Fruit fly (Drosophila melanogaster) whole organism, pupa: ENCODE data around the gene CG10621.
A peak's percentile ranks its signal among the peaks of the same experiment; 100 is the strongest.

ENCODE experiments used
- CG10348 ChIP-seq: fragments of 200-800 bp; sonication (Bioruptor generic); IDR thresholded peaks from 2 replicates; pipeline ENCODE4 v1.3.6; 2022; ENCODE audit warnings: missing biosample characterization, missing genetic modification characterization
- CG12605 ChIP-seq: fragments of 200-800 bp; sonication (Bioruptor generic); IDR thresholded peaks from 2 replicates; pipeline ENCODE4 v1.3.6; 2022; ENCODE audit warnings: missing biosample characterization, missing genetic modification characterization
- CG13204 ChIP-seq: fragments of 200-800 bp; sonication (Bioruptor generic); optimal IDR thresholded peaks from 2 replicates; lab custom pipeline; 2018; ENCODE audit warnings: missing biosample characterization, mild to moderate bottlenecking, missing genetic modification characterization, moderate library complexity
- CG14655 ChIP-seq: fragments of 200-800 bp; sonication (Bioruptor generic); optimal IDR thresholded peaks from 3 replicates; lab custom pipeline; 2017; ENCODE audit warnings: mild to moderate bottlenecking, missing biosample characterization, missing genetic modification reagents, missing genetic modification characterization
- CG15710 ChIP-seq: fragments of 200-800 bp; sonication (Bioruptor generic); optimal IDR thresholded peaks from 2 replicates; lab custom pipeline; 2018; ENCODE audit warnings: missing biosample characterization, mild to moderate bottlenecking, missing genetic modification characterization, moderate library complexity
- CG17806 ChIP-seq: fragments of 200-800 bp; sonication (Bioruptor generic); optimal IDR thresholded peaks from 2 replicates; lab custom pipeline; 2018; ENCODE audit warnings: missing biosample characterization, mild to moderate bottlenecking, missing genetic modification characterization, moderate library complexity
- CG32121 ChIP-seq: fragments of 200-800 bp; sonication (Bioruptor generic); IDR thresholded peaks from 2 replicates; pipeline ENCODE4 v1.3.6; 2022; ENCODE audit warnings: missing biosample characterization, missing genetic modification characterization
- CG34367 ChIP-seq: fragments of 200-800 bp; sonication (Bioruptor generic); optimal IDR thresholded peaks from 2 replicates; lab custom pipeline; 2018; ENCODE audit warnings: missing biosample characterization, mild to moderate bottlenecking, missing genetic modification characterization
- CG4496 ChIP-seq: fragments of 200-800 bp; sonication (Bioruptor generic); IDR thresholded peaks from 3 replicates; pipeline ENCODE4 v1.3.6; 2022; ENCODE audit warnings: missing biosample characterization, missing genetic modification characterization
- CG8159 ChIP-seq: fragments of 200-800 bp; sonication (Bioruptor generic); optimal IDR thresholded peaks from 3 replicates; lab custom pipeline; 2018; ENCODE audit warnings: missing biosample characterization, mild to moderate bottlenecking, missing genetic modification characterization, moderate library complexity
- CG8301 ChIP-seq: fragments of 200-800 bp; sonication (Bioruptor generic); optimal IDR thresholded peaks from 2 replicates; lab custom pipeline; 2018; ENCODE audit warnings: missing biosample characterization, mild to moderate bottlenecking, missing genetic modification characterization
- CG9948 ChIP-seq: fragments of 200-800 bp; sonication (Bioruptor generic); optimal IDR thresholded peaks from 2 replicates; lab custom pipeline; 2018; ENCODE audit warnings: missing biosample characterization, mild to moderate bottlenecking, missing genetic modification characterization, moderate library complexity
- D1 ChIP-seq: fragments of 200-800 bp; sonication (Bioruptor generic); optimal IDR thresholded peaks from 2 replicates; lab custom pipeline; 2018; ENCODE audit warnings: missing biosample characterization, mild to moderate bottlenecking, missing genetic modification characterization, moderate library complexity
- EcR ChIP-seq: fragments of 200-800 bp; sonication (Bioruptor generic); optimal IDR thresholded peaks from 3 replicates; lab custom pipeline; 2019; ENCODE audit warnings: missing biosample characterization, missing genetic modification characterization, mild to moderate bottlenecking, moderate library complexity, missing genetic modification reagents
- Ets98B ChIP-seq: fragments of 200-800 bp; sonication (Bioruptor generic); IDR thresholded peaks from 2 replicates; pipeline ENCODE4 v1.3.6; 2022; ENCODE audit warnings: missing biosample characterization, missing genetic modification characterization
- Pif1A ChIP-seq: fragments of 200-800 bp; sonication (Bioruptor generic); optimal IDR thresholded peaks from 3 replicates; lab custom pipeline; 2016; ENCODE audit warnings: missing biosample characterization, missing genetic modification characterization
- Pif1B ChIP-seq: fragments of 200-800 bp; sonication (Bioruptor generic); optimal IDR thresholded peaks from 3 replicates; lab custom pipeline; 2016; ENCODE audit warnings: missing biosample characterization, missing genetic modification characterization
- Snoo ChIP-seq: fragments of 200-800 bp; sonication (Bioruptor generic); optimal IDR thresholded peaks from 3 replicates; lab custom pipeline; 2017; ENCODE audit warnings: missing biosample characterization, mild to moderate bottlenecking, missing genetic modification characterization, inconsistent platforms
- fd96Ca ChIP-seq: fragments of 200-800 bp; sonication (Bioruptor generic); IDR thresholded peaks from 3 replicates; pipeline ENCODE4 v1.3.6; 2022; ENCODE audit warnings: missing biosample characterization, missing genetic modification characterization
- gl ChIP-seq: fragments of 200-800 bp; sonication (Bioruptor generic); optimal IDR thresholded peaks from 2 replicates; lab custom pipeline; 2018; ENCODE audit warnings: missing biosample characterization, mild to moderate bottlenecking, missing genetic modification characterization
- rn ChIP-seq: fragments of 200-800 bp; sonication (Bioruptor generic); IDR thresholded peaks from 2 replicates; pipeline ENCODE4 v1.3.6; 2022; ENCODE audit warnings: missing biosample characterization, missing genetic modification characterization

Gene CG10621

DNA sequence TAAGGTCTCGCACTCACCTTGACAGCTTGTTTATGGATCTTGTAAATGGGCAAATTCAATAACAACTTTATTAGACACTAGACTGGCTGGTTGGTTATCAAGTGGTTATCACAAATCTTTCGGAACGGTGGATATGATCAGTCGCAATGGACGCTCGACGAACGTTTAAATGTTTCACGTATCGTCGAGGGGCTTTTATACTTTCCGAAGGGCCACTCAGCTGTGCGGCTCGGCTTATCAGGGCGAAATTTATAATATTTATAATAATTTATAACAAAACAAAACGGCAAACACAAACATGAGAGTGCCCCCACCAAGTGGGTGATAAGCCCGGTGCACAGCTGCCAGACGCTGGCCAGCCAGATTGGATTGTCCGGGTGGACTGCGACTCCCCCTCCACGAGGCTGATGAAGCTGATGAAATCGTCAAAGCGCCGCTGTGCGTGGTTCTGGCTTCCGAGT lies at the start of gene CG10621:
CG10621 (minus strand) TSS at position 177 of the 461 bp plus-strand sequence.
- TF ChIP-seq CG4496 (GFP tag; lab: Robert Waterston, UW) (no peak), CG9948 (tag; lab: Kevin White, UChicago) (no peak), Pif1A (no peak), CG8159 (tag; lab: Kevin White, UChicago) (no peak), CG13204 (no peak), Pif1B (GFP tag; lab: Kevin White, UChicago) (peak; percentile 12), fd96Ca (GFP tag; lab: Robert Waterston, UW) (no peak; the same call in 2 of the 3 replicates), EcR (GFP tag; lab: Kevin White, UChicago) (peak; percentile 57), CG34367 (tag; lab: Kevin White, UChicago) (no peak), Snoo (tag; lab: Kevin White, UChicago) (no peak), D1 (tag; lab: Kevin White, UChicago) (no peak), CG17806 (no peak), CG14655 (no peak), CG10348 (GFP tag; lab: Robert Waterston, UW) (no peak), CG32121 (no peak; the same call in 1 of the 2 replicates), Ets98B (GFP tag; lab: Robert Waterston, UW) (peak; percentile 21; the same call in 1 of the 2 replicates), CG8301 (tag; lab: Kevin White, UChicago) (no peak), CG12605 (0 out of 2 replicates have a peak, but pooled peaks have one; percentile 26), gl (tag; lab: Kevin White, UChicago) (peak; percentile 32), CG15710 (tag; lab: Kevin White, UChicago) (no peak), rn (GFP tag; lab: Robert Waterston, UW) (no peak)

- TF ChIP-seq Pif1B (GFP tag; lab: Kevin White, UChicago) (peak; percentile 71), CG4496 (GFP tag; lab: Robert Waterston, UW) (peak; percentile 80), CG32121 (peak; percentile 63), CG8159 (tag; lab: Kevin White, UChicago) (peak; percentile 98), CG15710 (tag; lab: Kevin White, UChicago) (no peak), Pif1A (no peak), CG34367 (tag; lab: Kevin White, UChicago) (peak; percentile 32), gl (tag; lab: Kevin White, UChicago) (no peak), Ets98B (GFP tag; lab: Robert Waterston, UW) (peak; percentile 60; the same call in 1 of the 2 replicates), CG8301 (tag; lab: Kevin White, UChicago) (peak; percentile 61), D1 (tag; lab: Kevin White, UChicago) (peak; percentile 84), CG13204 (no peak), rn (GFP tag; lab: Robert Waterston, UW) (0 out of 2 replicates have a peak, but pooled peaks have one; percentile 25), CG14655 (peak; percentile 67), CG17806 (peak; percentile 64), CG12605 (no peak; the same call in 1 of the 2 replicates), CG9948 (tag; lab: Kevin White, UChicago) (peak; percentile 43), fd96Ca (GFP tag; lab: Robert Waterston, UW) (no peak), Snoo (tag; lab: Kevin White, UChicago) (peak; percentile 9), EcR (GFP tag; lab: Kevin White, UChicago) (no peak), CG10348 (GFP tag; lab: Robert Waterston, UW) (no peak)
These were observed 48.7 kb upstream of the CG10621 start, which contains the start of gene CG31793 for dm6 chr2L:19002959-19003371. Gene CG31793, plus strand, starts transcription at chr2L:19003367.

dm6 chr2L:19002468-19002867 lies 48.2 kb upstream of the CG10621 start:
- TF ChIP-seq CG34367 (tag; lab: Kevin White, UChicago) = no peak
- no peak for TF ChIP-seq gl (tag; lab: Kevin White, UChicago)
- no peak for TF ChIP-seq Snoo (tag; lab: Kevin White, UChicago)
- no peak for TF ChIP-seq CG8301 (tag; lab: Kevin White, UChicago)
- no peak for TF ChIP-seq Ets98B (GFP tag; lab: Robert Waterston, UW)
- no peak for TF ChIP-seq D1 (tag; lab: Kevin White, UChicago)
- TF ChIP-seq CG13204 = no peak
- no peak for TF ChIP-seq CG14655
- no peak for TF ChIP-seq CG4496 (GFP tag; lab: Robert Waterston, UW)
- TF ChIP-seq Pif1B (GFP tag; lab: Kevin White, UChicago) = no peak
- TF ChIP-seq CG32121 = no peak
- TF ChIP-seq CG9948 (tag; lab: Kevin White, UChicago) = no peak
- TF ChIP-seq CG17806 = no peak

dm6 chr2L:18997148-18997547 lies 42.9 kb upstream of the CG10621 start, which contains the start of gene CG31792:
Gene CG31792, plus strand, starts transcription at chr2L:18997448.
- no peak for TF ChIP-seq CG8159 (tag; lab: Kevin White, UChicago)
- no peak for TF ChIP-seq CG13204
- TF ChIP-seq CG32121 = no peak
- TF ChIP-seq CG4496 (GFP tag; lab: Robert Waterston, UW) = no peak
- no peak for TF ChIP-seq CG17806
- no peak for TF ChIP-seq Pif1A
- TF ChIP-seq Pif1B (GFP tag; lab: Kevin White, UChicago) = no peak
- no peak for TF ChIP-seq Ets98B (GFP tag; lab: Robert Waterston, UW)
- no peak for TF ChIP-seq Snoo (tag; lab: Kevin White, UChicago)
- no peak for TF ChIP-seq CG9948 (tag; lab: Kevin White, UChicago)
- no peak for TF ChIP-seq CG14655
- TF ChIP-seq CG12605 = no peak
- no peak for TF ChIP-seq rn (GFP tag; lab: Robert Waterston, UW)
- no peak for TF ChIP-seq D1 (tag; lab: Kevin White, UChicago)

dm6 chr2L:18995660-18996417 lies 41.6 kb upstream of the CG10621 start, which contains the start of gene CG10650:
Gene CG10650, minus strand, starts transcription at chr2L:18995934.
- TF ChIP-seq Snoo (tag; lab: Kevin White, UChicago) = no peak
- TF ChIP-seq CG14655 = no peak
- peak; percentile 5 for TF ChIP-seq EcR (GFP tag; lab: Kevin White, UChicago)
- no peak for TF ChIP-seq fd96Ca (GFP tag; lab: Robert Waterston, UW)
- TF ChIP-seq, all 21 proteins: peak for 1
